Worm (Caenorhabditis elegans) whole organism, L3 larva: Measurements from ENCODE around the gene thoc-5.

Experiments
- R02D3.7 ChIP-seq: fragments of 150-350 bp; optimal IDR thresholded peaks from 2 replicates; lab custom pipeline; 2014; ENCODE audit warnings: missing biosample characterization, missing genetic modification characterization
- ZK546.5 ChIP-seq: sonication (generic microtip); optimal IDR thresholded peaks from 2 replicates; lab custom pipeline; 2017; ENCODE audit warnings: missing biosample characterization, missing genetic modification characterization
- aly-2 ChIP-seq: fragments of 150-350 bp; optimal IDR thresholded peaks from 2 replicates; lab custom pipeline; 2014; ENCODE audit warnings: missing biosample characterization, missing genetic modification characterization
- ama-1 ChIP-seq: fragments of 150-350 bp; optimal IDR thresholded peaks from 2 replicates; lab custom pipeline; 2018
- ceh-16 ChIP-seq: sonication (generic microtip); optimal IDR thresholded peaks from 2 replicates; lab custom pipeline; 2017; ENCODE audit warnings: missing biosample characterization, missing genetic modification characterization
- egl-27 ChIP-seq: sonication (generic microtip); optimal IDR thresholded peaks from 4 replicates; lab custom pipeline; 2017; ENCODE audit warnings: missing biosample characterization, missing genetic modification reagents, missing genetic modification characterization
- eor-1 ChIP-seq, 2 experiments: fragments of 150-350 bp; optimal IDR thresholded peaks; 2 replicates each; lab custom pipeline; 2014 to 2018; ENCODE audit warnings: missing biosample characterization in 2 of 2, missing genetic modification characterization in 2 of 2
- fkh-10 ChIP-seq: sonication (generic microtip); optimal IDR thresholded peaks from 2 replicates; lab custom pipeline; 2017; ENCODE audit warnings: missing biosample characterization, missing genetic modification reagents, missing genetic modification characterization
- fos-1 ChIP-seq: fragments of 150-350 bp; optimal IDR thresholded peaks from 2 replicates; lab custom pipeline; 2014; ENCODE audit warnings: missing biosample characterization, missing genetic modification characterization
- hmg-11 ChIP-seq: sonication (generic microtip); optimal IDR thresholded peaks from 2 replicates; lab custom pipeline; 2016; ENCODE audit warnings: missing genetic modification characterization, missing compliant biosample characterization
- jun-1 ChIP-seq: fragments of 150-350 bp; optimal IDR thresholded peaks from 2 replicates; lab custom pipeline; 2014; ENCODE audit warnings: missing biosample characterization, missing genetic modification reagents, missing genetic modification characterization
- lin-15B ChIP-seq: fragments of 150-350 bp; optimal IDR thresholded peaks from 2 replicates; lab custom pipeline; 2014; ENCODE audit warnings: missing biosample characterization, missing genetic modification characterization
- lin-39 ChIP-seq: fragments of 150-350 bp; optimal IDR thresholded peaks from 2 replicates; lab custom pipeline; 2018; ENCODE audit warnings: missing biosample characterization, missing genetic modification reagents, missing genetic modification characterization
- lsy-12 ChIP-seq: sonication (generic microtip); optimal IDR thresholded peaks from 2 replicates; lab custom pipeline; 2016; ENCODE audit warnings: mild to moderate bottlenecking, missing genetic modification characterization, missing compliant biosample characterization
- mdl-1 ChIP-seq: fragments of 150-350 bp; optimal IDR thresholded peaks from 2 replicates; lab custom pipeline; 2014; ENCODE audit warnings: missing biosample characterization, missing genetic modification characterization
- mml-1 ChIP-seq: fragments of 150-350 bp; sonication (generic microtip); optimal IDR thresholded peaks from 3 replicates; lab custom pipeline; 2014; ENCODE audit warnings: missing biosample characterization, missing genetic modification characterization
- nfya-1 ChIP-seq: sonication (generic microtip); optimal IDR thresholded peaks from 2 replicates; lab custom pipeline; 2017; ENCODE audit warnings: missing genetic modification characterization, mild to moderate bottlenecking, missing compliant biosample characterization, antibody characterized with exemption, moderate library complexity; ENCODE audit not compliant: insufficient read depth
- nhr-11 ChIP-seq: fragments of 150-350 bp; optimal IDR thresholded peaks from 2 replicates; lab custom pipeline; 2014; ENCODE audit warnings: missing biosample characterization, missing genetic modification characterization
- nhr-12 ChIP-seq: fragments of 150-350 bp; optimal IDR thresholded peaks from 2 replicates; lab custom pipeline; 2014; ENCODE audit warnings: missing biosample characterization, missing genetic modification characterization
- nhr-23 ChIP-seq: fragments of 150-350 bp; optimal IDR thresholded peaks from 2 replicates; lab custom pipeline; 2014; ENCODE audit warnings: missing biosample characterization, missing genetic modification reagents, missing genetic modification characterization
- nhr-237 ChIP-seq: fragments of 150-350 bp; optimal IDR thresholded peaks from 2 replicates; lab custom pipeline; 2014; ENCODE audit warnings: missing biosample characterization, missing genetic modification characterization
- nhr-25 ChIP-seq: sonication (generic microtip); optimal IDR thresholded peaks from 2 replicates; lab custom pipeline; 2017; ENCODE audit warnings: missing biosample characterization, missing genetic modification characterization
- nhr-28 ChIP-seq: fragments of 150-350 bp; optimal IDR thresholded peaks from 2 replicates; lab custom pipeline; 2014; ENCODE audit warnings: missing biosample characterization, missing genetic modification characterization
- nhr-43 ChIP-seq: sonication (generic microtip); optimal IDR thresholded peaks from 2 replicates; lab custom pipeline; 2016; ENCODE audit warnings: mild to moderate bottlenecking, missing genetic modification characterization, missing compliant biosample characterization; ENCODE audit not compliant: poor library complexity, severe bottlenecking
- nhr-67 ChIP-seq: fragments of 150-350 bp; optimal IDR thresholded peaks from 2 replicates; lab custom pipeline; 2014; ENCODE audit warnings: missing biosample characterization, missing genetic modification characterization
- pha-4 ChIP-seq: fragments of 150-350 bp; optimal IDR thresholded peaks from 2 replicates; lab custom pipeline; 2014; ENCODE audit warnings: missing biosample characterization, missing genetic modification reagents, missing genetic modification characterization
- skn-1 ChIP-seq: fragments of 150-350 bp; optimal IDR thresholded peaks from 2 replicates; lab custom pipeline; 2014; ENCODE audit warnings: missing biosample characterization, missing genetic modification characterization
- unc-39 ChIP-seq: sonication (generic microtip); optimal IDR thresholded peaks from 4 replicates; lab custom pipeline; 2017; ENCODE audit warnings: missing biosample characterization, missing genetic modification characterization
- unc-62 ChIP-seq: fragments of 150-350 bp; sonication (generic microtip); optimal IDR thresholded peaks from 4 replicates; lab custom pipeline; 2014; ENCODE audit warnings: missing biosample characterization, missing genetic modification reagents, missing genetic modification characterization
- ztf-11 ChIP-seq: fragments of 150-350 bp; optimal IDR thresholded peaks from 2 replicates; lab custom pipeline; 2014; ENCODE audit warnings: missing biosample characterization, missing genetic modification characterization
- ztf-4 ChIP-seq: fragments of 150-350 bp; optimal IDR thresholded peaks from 2 replicates; lab custom pipeline; 2014; ENCODE audit warnings: missing biosample characterization, missing genetic modification characterization

thoc-5 gene

ce11 chrIII:5305725-5306124 lies 43.5 kb downstream of the thoc-5 start (continued):
- peak; percentile 15 for TF ChIP-seq ztf-4
- peak; percentile 23 for TF ChIP-seq nhr-23 (tag; lab: Kevin White, UChicago)
- no peak for TF ChIP-seq mml-1 (tag; lab: Kevin White, UChicago)
- no peak for TF ChIP-seq mdl-1 (tag; lab: Kevin White, UChicago)
- TF ChIP-seq nhr-12: no peak
- TF ChIP-seq ceh-16 (tag; lab: Kevin White, UChicago): no peak
- TF ChIP-seq R02D3.7: peak; percentile 20
- TF ChIP-seq hmg-11 (tag; lab: Kevin White, UChicago): peak; percentile 87
- peak; percentile 32 for TF ChIP-seq nhr-25 (tag; lab: Kevin White, UChicago)

- TF ChIP-seq nhr-23 (tag; lab: Kevin White, UChicago): no peak
- TF ChIP-seq fkh-10 (GFP tag; lab: Kevin White, UChicago): no peak
- no peak for TF ChIP-seq eor-1 (tag; optimal IDR thresholded peaks at IDR 0.05; lab: Kevin White, UChicago)
- TF ChIP-seq nhr-43 (tag; lab: Kevin White, UChicago): no peak
- no peak for TF ChIP-seq fos-1
- no peak for TF ChIP-seq skn-1 (tag; lab: Kevin White, UChicago)
- no peak for TF ChIP-seq R02D3.7
- TF ChIP-seq ama-1 (lab: Kevin White, UChicago): no peak
- TF ChIP-seq nhr-11 (tag; lab: Kevin White, UChicago): no peak
- TF ChIP-seq nfya-1 (tag; lab: Kevin White, UChicago): no peak
- no peak for TF ChIP-seq pha-4 (tag; lab: Kevin White, UChicago)
- no peak for TF ChIP-seq jun-1 (tag; lab: Kevin White, UChicago)
- TF ChIP-seq unc-62: no peak
- TF ChIP-seq nhr-25 (tag; lab: Kevin White, UChicago): no peak
- TF ChIP-seq ZK546.5: no peak
- no peak for TF ChIP-seq lin-39 (tag; lab: Kevin White, UChicago)
- no peak for TF ChIP-seq unc-39 (tag; lab: Kevin White, UChicago)
- TF ChIP-seq ztf-11 (tag; lab: Kevin White, UChicago): no peak
- no peak for TF ChIP-seq nhr-67 (tag; lab: Kevin White, UChicago)
Measured at ce11 chrIII:5304044-5304443, 45.2 kb downstream of the thoc-5 start.

DNA sequence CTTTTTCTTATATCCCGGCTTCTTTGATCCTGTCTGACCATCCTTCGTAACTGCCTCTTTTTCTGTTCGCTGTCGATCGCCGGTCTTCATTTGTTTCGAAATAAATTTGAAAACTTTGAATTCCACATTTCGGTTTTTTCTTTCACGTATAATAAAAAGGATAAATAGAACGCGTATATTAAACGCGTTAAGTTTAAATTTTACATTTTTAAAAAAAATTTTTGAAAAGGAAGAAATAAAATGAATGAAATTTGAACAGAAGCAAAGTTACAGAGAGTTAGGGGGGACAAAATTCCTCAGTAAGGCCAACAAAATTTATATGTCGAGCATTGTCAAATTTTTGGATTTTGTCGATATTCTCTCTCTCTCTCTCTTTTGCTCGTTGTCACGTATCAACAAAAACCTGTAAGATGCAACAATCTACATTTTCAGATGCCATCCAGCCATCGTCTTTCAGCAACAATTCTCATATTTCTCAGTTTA lies 47.4 kb downstream of the thoc-5 start, which contains the start of the genes T15B12.2 and F52C9.5:
Gene T15B12.2, minus strand, starts transcription at position 101 of the 483 bp plus-strand sequence.
Gene F52C9.5, plus strand, starts transcription at position 433 of the 483 bp plus-strand sequence.
- TF ChIP-seq ama-1 (lab: Kevin White, UChicago): no peak
- TF ChIP-seq unc-39 (tag; lab: Kevin White, UChicago): no peak
- TF ChIP-seq egl-27 (tag; lab: Kevin White, UChicago): no peak
- TF ChIP-seq nhr-23 (tag; lab: Kevin White, UChicago): no peak
- TF ChIP-seq eor-1 (tag; optimal IDR thresholded peaks at IDR 0.05; lab: Kevin White, UChicago): no peak
- TF ChIP-seq unc-62: no peak
- TF ChIP-seq nhr-25 (tag; lab: Kevin White, UChicago): no peak
- TF ChIP-seq ZK546.5: no peak
- no peak for TF ChIP-seq aly-2
- no peak for TF ChIP-seq nhr-28 (tag; lab: Kevin White, UChicago)
- no peak for TF ChIP-seq lsy-12
- TF ChIP-seq jun-1 (tag; lab: Kevin White, UChicago): no peak
- no peak for TF ChIP-seq fkh-10 (GFP tag; lab: Kevin White, UChicago)
- TF ChIP-seq nhr-12: no peak
- TF ChIP-seq nhr-237 (tag; lab: Kevin White, UChicago): no peak
- TF ChIP-seq lin-15B (tag; lab: Kevin White, UChicago): no peak
- TF ChIP-seq, all 47 proteins: peak for 0
